Worm (Caenorhabditis elegans): Measurements from ENCODE around the gene egl-18.

The egl-18 gene

ce11 chrIV:1908921-1909320 lies 6.8 kb downstream of the egl-18 start:
- TF ChIP-seq hlh-15 (tag; optimal IDR thresholded peaks at IDR 0.05) (no peak), syd-9 (tag; optimal IDR thresholded peaks at IDR 0.05) (no peak), unc-55 (GFP tag; optimal IDR thresholded peaks at IDR 0.05) (no peak), hlh-6 (tag; optimal IDR thresholded peaks at IDR 0.05) (no peak), sox-4 (tag; optimal IDR thresholded peaks at IDR 0.05) (no peak), unc-42 (tag; optimal IDR thresholded peaks at IDR 0.05) (no peak), C08G9.2 (tag; optimal IDR thresholded peaks at IDR 0.05) (no peak)

DNA sequence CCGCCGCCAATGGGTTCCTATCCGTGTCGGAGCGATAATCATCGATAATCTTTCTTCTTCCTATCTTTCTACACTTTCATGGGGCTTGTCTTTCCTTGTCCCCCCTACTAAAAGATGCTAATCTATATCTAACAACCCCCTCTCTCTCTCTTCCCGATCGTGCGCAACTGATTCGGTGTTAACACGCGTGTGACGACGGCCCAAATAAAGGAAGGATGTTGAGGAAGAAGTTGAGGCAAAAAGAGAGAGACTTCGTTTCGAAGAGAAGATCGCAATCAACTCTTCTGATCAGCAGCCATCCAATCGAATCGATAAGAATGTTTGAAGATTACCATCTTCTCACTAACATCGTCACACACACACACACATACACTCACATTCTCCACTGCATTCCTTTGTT lies 9.2 kb downstream of the egl-18 start:
- TF ChIP-seq lin-11 (tag; optimal IDR thresholded peaks at IDR 0.05) (no peak), pqm-1 (tag; optimal IDR thresholded peaks at IDR 0.05) (no peak), ttx-3 (tag; optimal IDR thresholded peaks at IDR 0.05) (no peak), C38D4.7 (GFP tag; optimal IDR thresholded peaks at IDR 0.05) (no peak), tbx-2 (tag; optimal IDR thresholded peaks at IDR 0.05) (peak; percentile 0), ceh-9 (tag; optimal IDR thresholded peaks at IDR 0.05) (no peak), sdc-2 (tag; optimal IDR thresholded peaks at IDR 0.05) (no peak), unc-55 (GFP tag; optimal IDR thresholded peaks at IDR 0.05) (no peak), T23F11.4 (GFP tag; optimal IDR thresholded peaks at IDR 0.05) (peak; percentile 10), syd-9 (tag; optimal IDR thresholded peaks at IDR 0.05) (no peak), F13H6.1 (tag; optimal IDR thresholded peaks at IDR 0.05) (no peak), ceh-6 (GFP tag; optimal IDR thresholded peaks at IDR 0.05) (no peak), nhr-11 (tag; optimal IDR thresholded peaks at IDR 0.05) (no peak), rnt-1 (tag; optimal IDR thresholded peaks at IDR 0.05) (peak; percentile 87), ceh-19 (GFP tag; optimal IDR thresholded peaks at IDR 0.05) (no peak), elt-4 (tag; optimal IDR thresholded peaks at IDR 0.05) (no peak), pax-1 (tag; optimal IDR thresholded peaks at IDR 0.05) (no peak), madf-2 (tag; optimal IDR thresholded peaks at IDR 0.05) (no peak), pha-4 (tag; optimal IDR thresholded peaks at IDR 0.05) (no peak), fkh-6 (tag; optimal IDR thresholded peaks at IDR 0.05) (no peak), K02D7.2 (tag; optimal IDR thresholded peaks at IDR 0.05) (no peak)

DNA sequence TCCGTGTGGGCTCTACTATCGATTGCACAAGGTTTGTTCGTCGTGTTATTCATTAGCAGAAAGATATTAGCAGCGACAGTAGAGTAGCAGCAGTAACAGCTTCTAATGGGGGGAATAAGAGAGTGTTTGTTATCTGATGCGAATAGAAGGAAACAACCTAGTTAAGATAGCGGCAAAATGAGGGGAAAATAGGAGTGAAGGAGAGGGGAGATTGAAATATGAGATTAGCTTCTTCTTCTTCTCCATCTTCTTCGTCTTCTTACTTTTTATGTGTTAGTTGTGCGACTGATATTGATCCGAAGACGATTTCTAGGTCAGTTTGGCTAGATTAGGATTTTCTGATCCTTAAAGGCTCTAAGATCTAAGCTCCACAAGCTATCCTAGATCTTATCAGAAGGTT lies 12.8 kb downstream of the egl-18 start:
- no peak for TF ChIP-seq fax-1 (tag; optimal IDR thresholded peaks at IDR 0.05)
- TF ChIP-seq hlh-15 (tag; optimal IDR thresholded peaks at IDR 0.05): no peak
- TF ChIP-seq K02D7.2 (tag; optimal IDR thresholded peaks at IDR 0.05): no peak
- no peak for TF ChIP-seq ceh-30 (tag; optimal IDR thresholded peaks at IDR 0.05)
- no peak for TF ChIP-seq syd-9 (tag; optimal IDR thresholded peaks at IDR 0.05)
- TF ChIP-seq nhr-11 (tag; optimal IDR thresholded peaks at IDR 0.05): no peak
- TF ChIP-seq pax-1 (tag; optimal IDR thresholded peaks at IDR 0.05): no peak
- TF ChIP-seq mec-3 (tag; optimal IDR thresholded peaks at IDR 0.05; ENCODE audit: borderline replicate concordance): no peak
- no peak for TF ChIP-seq odd-2 (tag; optimal IDR thresholded peaks at IDR 0.05)

- TF ChIP-seq ets-4 (tag; optimal IDR thresholded peaks at IDR 0.05) (no peak), ceh-45 (GFP tag; IDR thresholded peaks at IDR 0.05) (no peak), ceh-22 (tag; optimal IDR thresholded peaks at IDR 0.05) (no peak), fkh-6 (tag; optimal IDR thresholded peaks at IDR 0.05) (no peak), sox-2 (GFP tag; IDR thresholded peaks at IDR 0.05) (no peak)
Measured at ce11 chrIV:1915549-1915948, 13.4 kb downstream of the egl-18 start.

DNA sequence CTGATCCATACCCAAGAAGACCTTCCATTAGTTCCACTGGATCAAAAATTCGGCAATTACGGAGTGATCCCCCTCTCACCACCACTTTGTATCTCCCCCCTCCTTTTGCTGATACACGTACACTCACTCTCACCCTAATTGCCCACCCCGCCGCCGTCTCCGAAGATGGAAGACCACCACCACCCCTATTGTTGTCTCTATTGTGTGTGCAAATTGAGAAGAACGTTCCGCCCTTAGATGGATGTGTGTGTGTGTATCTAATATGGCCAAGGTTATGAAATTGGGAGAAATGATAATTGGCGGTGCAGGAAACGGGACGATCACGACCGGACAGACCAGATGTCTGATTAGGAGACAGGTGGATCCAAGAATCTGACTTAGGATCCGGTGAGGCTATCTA lies 14.1 kb downstream of the egl-18 start:
- no peak for TF ChIP-seq hlh-30 (tag; optimal IDR thresholded peaks at IDR 0.05; ENCODE audit: insufficient read depth)
- TF ChIP-seq syd-9 (tag; optimal IDR thresholded peaks at IDR 0.05): no peak
- TF ChIP-seq ceh-31 (tag; optimal IDR thresholded peaks at IDR 0.05): no peak
- peak; percentile 90 for TF ChIP-seq sox-2 (GFP tag; IDR thresholded peaks at IDR 0.05)
- TF ChIP-seq F13H6.1 (tag; optimal IDR thresholded peaks at IDR 0.05): no peak
- no peak for TF ChIP-seq tbx-2 (tag; optimal IDR thresholded peaks at IDR 0.05)

Data from whole organism, late embryonic.